Worm (Caenorhabditis elegans) whole organism, L1 larva: ENCODE results near the gene C08B6.6.

Experiments used
- C04F5.9 ChIP-seq: sonication (generic microtip); optimal IDR thresholded peaks from 2 replicates; lab custom pipeline; 2016; ENCODE audit warnings: missing genetic modification characterization, missing compliant biosample characterization
- C34B4.2 ChIP-seq: sonication (generic microtip); optimal IDR thresholded peaks from 2 replicates; lab custom pipeline; 2017; ENCODE audit warnings: mild to moderate bottlenecking, missing genetic modification characterization, missing compliant biosample characterization
- F16B12.6 ChIP-seq: fragments of 150-350 bp; optimal IDR thresholded peaks from 2 replicates; lab custom pipeline; 2014; ENCODE audit warnings: missing biosample characterization, missing genetic modification characterization
- Y116A8C.19 ChIP-seq: sonication (generic microtip); optimal IDR thresholded peaks from 2 replicates; lab custom pipeline; 2016; ENCODE audit warnings: missing compliant biosample characterization, missing genetic modification characterization, borderline replicate concordance
- aly-2 ChIP-seq: fragments of 150-350 bp; optimal IDR thresholded peaks from 2 replicates; lab custom pipeline; 2014; ENCODE audit warnings: missing biosample characterization, missing genetic modification characterization
- ama-1 ChIP-seq: fragments of 150-350 bp; optimal IDR thresholded peaks from 2 replicates; lab custom pipeline; 2014
- ceh-63 ChIP-seq: fragments of 200-800 bp; sonication (Bioruptor generic); optimal IDR thresholded peaks from 2 replicates; lab custom pipeline; 2018; ENCODE audit warnings: mild to moderate bottlenecking, missing genetic modification characterization, missing compliant biosample characterization
- ceh-88 ChIP-seq: fragments of 200-800 bp; sonication (Bioruptor generic); IDR thresholded peaks from 2 replicates; pipeline ENCODE4 v1.3.6; 2022; ENCODE audit warnings: missing genetic modification characterization, missing compliant biosample characterization
- dpl-1 ChIP-seq, 3 experiments: fragments of 150-350 bp in 2 of 3; sonication (generic microtip) in 1 of 3; optimal IDR thresholded peaks; 2 replicates each; lab custom pipeline; 2014 to 2017; ENCODE audit warnings: missing biosample characterization in 3 of 3, missing genetic modification characterization in 3 of 3, missing genetic modification reagents in 3 of 3
- dsc-1 ChIP-seq: sonication (generic microtip); optimal IDR thresholded peaks from 2 replicates; lab custom pipeline; 2016; ENCODE audit warnings: mild to moderate bottlenecking, missing genetic modification characterization, missing compliant biosample characterization
- efl-3 ChIP-seq: fragments of 200-800 bp; sonication (Bioruptor generic); optimal IDR thresholded peaks from 2 replicates; lab custom pipeline; 2018; ENCODE audit warnings: mild to moderate bottlenecking, missing genetic modification characterization, missing compliant biosample characterization
- elt-2 ChIP-seq: sonication (generic microtip); optimal IDR thresholded peaks from 2 replicates; lab custom pipeline; 2016; ENCODE audit warnings: missing genetic modification characterization, mild to moderate bottlenecking, inconsistent platforms, missing compliant biosample characterization, missing genetic modification reagents
- elt-3 ChIP-seq, 6 experiments: fragments of 150-350 bp in 1 of 6; sonication (generic microtip); optimal IDR thresholded peaks; 2 replicates each; lab custom pipeline; 2017 to 2018; ENCODE audit warnings: missing biosample characterization in 6 of 6, missing genetic modification characterization in 6 of 6, inconsistent platforms in 1 of 6
- fkh-4 ChIP-seq: sonication (generic microtip); optimal IDR thresholded peaks from 2 replicates; lab custom pipeline; 2016; ENCODE audit warnings: missing compliant biosample characterization, missing genetic modification characterization, borderline replicate concordance
- hlh-17 ChIP-seq: fragments of 200-800 bp; sonication (Bioruptor generic); optimal IDR thresholded peaks from 2 replicates; lab custom pipeline; 2018; ENCODE audit warnings: missing genetic modification characterization, mild to moderate bottlenecking, missing compliant biosample characterization, moderate library complexity, borderline replicate concordance
- hpl-2 ChIP-seq: fragments of 150-350 bp; optimal IDR thresholded peaks from 2 replicates; lab custom pipeline; 2014; ENCODE audit warnings: missing biosample characterization, missing genetic modification reagents, missing genetic modification characterization
- isw-1 ChIP-seq: fragments of 200-800 bp; sonication (Bioruptor generic); IDR thresholded peaks from 2 replicates; pipeline ENCODE4 v1.3.6; 2022; ENCODE audit warnings: missing genetic modification characterization, missing compliant biosample characterization
- lin-14 ChIP-seq: fragments of 200-800 bp; sonication (Bioruptor generic); optimal IDR thresholded peaks from 2 replicates; lab custom pipeline; 2018; ENCODE audit warnings: mild to moderate bottlenecking, missing genetic modification characterization, moderate library complexity, missing compliant biosample characterization
- lin-35 ChIP-seq, 2 experiments: fragments of 150-350 bp; optimal IDR thresholded peaks; 2 replicates each; lab custom pipeline; 2014; ENCODE audit warnings: missing biosample characterization in 2 of 2, missing genetic modification characterization in 2 of 2, missing genetic modification reagents in 2 of 2
- mef-2 ChIP-seq: fragments of 150-350 bp; optimal IDR thresholded peaks from 2 replicates; lab custom pipeline; 2014; ENCODE audit warnings: missing biosample characterization, missing genetic modification characterization
- nhr-11 ChIP-seq: fragments of 150-350 bp; optimal IDR thresholded peaks from 2 replicates; lab custom pipeline; 2014; ENCODE audit warnings: missing biosample characterization, missing genetic modification characterization
- nhr-237 ChIP-seq: fragments of 150-350 bp; optimal IDR thresholded peaks from 2 replicates; lab custom pipeline; 2014; ENCODE audit warnings: missing biosample characterization, missing genetic modification characterization
- nhr-71 ChIP-seq: sonication (generic microtip); optimal IDR thresholded peaks from 2 replicates; lab custom pipeline; 2016; ENCODE audit warnings: mild to moderate bottlenecking, missing genetic modification characterization, moderate library complexity, missing compliant biosample characterization
- pax-3 ChIP-seq: fragments of 200-800 bp; sonication (Bioruptor generic); optimal IDR thresholded peaks from 2 replicates; lab custom pipeline; 2018; ENCODE audit warnings: mild to moderate bottlenecking, missing genetic modification characterization, moderate library complexity, missing compliant biosample characterization
- pqm-1 ChIP-seq: sonication (generic microtip); optimal IDR thresholded peaks from 3 replicates; lab custom pipeline; 2017; ENCODE audit warnings: missing biosample characterization, missing genetic modification characterization
- skn-1 ChIP-seq: fragments of 150-350 bp; optimal IDR thresholded peaks from 2 replicates; lab custom pipeline; 2014; ENCODE audit warnings: missing biosample characterization, missing genetic modification characterization
- snu-23 ChIP-seq: sonication (generic microtip); optimal IDR thresholded peaks from 2 replicates; lab custom pipeline; 2016; ENCODE audit warnings: missing genetic modification characterization, missing compliant biosample characterization
- sptf-1 ChIP-seq: fragments of 150-350 bp; optimal IDR thresholded peaks from 2 replicates; lab custom pipeline; 2014; ENCODE audit warnings: missing biosample characterization, missing genetic modification characterization
- tlp-1 ChIP-seq: fragments of 150-350 bp; optimal IDR thresholded peaks from 2 replicates; lab custom pipeline; 2014; ENCODE audit warnings: missing biosample characterization, missing genetic modification characterization
- unc-30 ChIP-seq: sonication (generic microtip); optimal IDR thresholded peaks from 2 replicates; lab custom pipeline; 2017; ENCODE audit warnings: missing biosample characterization, missing genetic modification characterization
- unc-62 ChIP-seq: fragments of 150-350 bp; optimal IDR thresholded peaks from 2 replicates; lab custom pipeline; 2014; ENCODE audit warnings: missing biosample characterization, missing genetic modification reagents, missing genetic modification characterization
- vab-15 ChIP-seq: sonication (generic microtip); optimal IDR thresholded peaks from 2 replicates; lab custom pipeline; 2017; ENCODE audit warnings: missing genotype, mild to moderate bottlenecking, missing genetic modification characterization, missing compliant biosample characterization
- zag-1 ChIP-seq: fragments of 150-350 bp; optimal IDR thresholded peaks from 2 replicates; lab custom pipeline; 2014; ENCODE audit warnings: missing biosample characterization, missing genetic modification characterization
- zip-4 ChIP-seq: fragments of 200-800 bp; sonication (Bioruptor generic); optimal IDR thresholded peaks from 2 replicates; lab custom pipeline; 2018; ENCODE audit warnings: mild to moderate bottlenecking, missing genetic modification characterization, moderate library complexity, missing compliant biosample characterization
- ztf-11 ChIP-seq, 2 experiments: sonication (generic microtip); optimal IDR thresholded peaks; 2 replicates each; lab custom pipeline; 2016 to 2017; ENCODE audit warnings: missing genetic modification characterization in 2 of 2, missing biosample characterization in 1 of 2, missing compliant biosample characterization in 1 of 2

The C08B6.6 gene

DNA sequence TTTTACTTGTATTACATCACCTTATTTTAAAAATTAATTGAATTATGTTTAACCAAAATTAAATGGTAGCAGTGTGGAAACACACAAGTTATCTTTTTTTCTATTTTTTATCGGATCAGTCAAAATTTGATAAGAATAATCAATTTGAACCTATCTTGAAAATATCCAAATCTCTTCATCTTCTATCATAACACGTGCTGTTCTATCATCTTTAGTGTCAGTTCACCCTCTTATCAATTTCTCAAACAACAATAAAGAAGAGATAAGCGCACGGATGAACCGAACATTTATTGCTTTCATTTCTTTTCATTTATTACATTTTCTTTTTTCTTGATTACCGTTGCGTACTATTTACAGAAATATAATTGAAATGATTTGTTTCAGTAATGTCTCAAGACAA lies 36.3 kb upstream of the C08B6.6 start, which contains the start of gene R04B5.5 (continued):
- peak; percentile 82 for TF ChIP-seq lin-14
- peak; percentile 51 for TF ChIP-seq snu-23
- TF ChIP-seq ama-1 (lab: Kevin White, UChicago) = no peak
- peak; percentile 72 for TF ChIP-seq nhr-71 (tag; lab: Kevin White, UChicago)
- no peak for TF ChIP-seq C04F5.9 (tag; lab: Kevin White, UChicago)
- TF ChIP-seq unc-30 (tag; lab: Kevin White, UChicago) = no peak
- TF ChIP-seq ztf-11 (tag; optimal IDR thresholded peaks at IDR 0.05; lab: Kevin White, UChicago) = no peak
- TF ChIP-seq ceh-63 (GFP tag; lab: Kevin White, UChicago) = no peak
- TF ChIP-seq isw-1 (GFP tag; lab: Robert Waterston, UW) = no peak
- TF ChIP-seq elt-3 (tag; optimal IDR thresholded peaks at IDR 0.05; lab: Kevin White, UChicago) = peak in 5 of 6 experiments; percentile 83 to 97 (median 91)

DNA sequence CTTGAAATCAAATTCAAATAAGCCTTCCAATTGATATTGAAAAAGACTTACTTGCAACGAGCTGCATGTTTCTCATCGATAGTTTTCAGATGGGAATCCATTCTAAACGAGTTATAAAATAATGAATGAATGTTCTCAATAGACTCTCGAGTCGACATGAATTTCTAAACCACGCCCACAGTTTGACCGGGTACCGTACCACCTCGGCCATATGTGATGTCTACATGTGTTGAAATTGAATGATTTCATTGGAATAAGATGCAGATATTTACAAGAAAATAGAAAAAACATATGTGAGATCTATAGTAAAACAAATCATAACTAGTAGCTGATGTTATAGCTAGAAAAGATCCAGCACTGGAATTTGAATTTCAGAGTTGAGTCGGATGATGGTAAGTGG lies 33.0 kb upstream of the C08B6.6 start, which contains the start of gene R04B5.7:
TSS of gene R04B5.7 (minus strand) at position 101 of the 400 bp plus-strand sequence.
- no peak for TF ChIP-seq ceh-88 (GFP tag; lab: Robert Waterston, UW)
- no peak for TF ChIP-seq dpl-1 (GFP tag; optimal IDR thresholded peaks at IDR 0.05; lab: Kevin White, UChicago)
- no peak for TF ChIP-seq skn-1 (tag; lab: Kevin White, UChicago)
- no peak for TF ChIP-seq Y116A8C.19 (tag; lab: Kevin White, UChicago)
- TF ChIP-seq pax-3 (tag; lab: Kevin White, UChicago) = no peak
- no peak for TF ChIP-seq hlh-17 (GFP tag; lab: Kevin White, UChicago)
- no peak for TF ChIP-seq zag-1 (tag; lab: Kevin White, UChicago)
- no peak for TF ChIP-seq efl-3
- no peak for TF ChIP-seq nhr-237 (tag; lab: Kevin White, UChicago)
- no peak for TF ChIP-seq C04F5.9 (tag; lab: Kevin White, UChicago)
- no peak for TF ChIP-seq fkh-4 (tag; lab: Kevin White, UChicago)
- no peak for TF ChIP-seq vab-15 (tag; lab: Kevin White, UChicago)

DNA sequence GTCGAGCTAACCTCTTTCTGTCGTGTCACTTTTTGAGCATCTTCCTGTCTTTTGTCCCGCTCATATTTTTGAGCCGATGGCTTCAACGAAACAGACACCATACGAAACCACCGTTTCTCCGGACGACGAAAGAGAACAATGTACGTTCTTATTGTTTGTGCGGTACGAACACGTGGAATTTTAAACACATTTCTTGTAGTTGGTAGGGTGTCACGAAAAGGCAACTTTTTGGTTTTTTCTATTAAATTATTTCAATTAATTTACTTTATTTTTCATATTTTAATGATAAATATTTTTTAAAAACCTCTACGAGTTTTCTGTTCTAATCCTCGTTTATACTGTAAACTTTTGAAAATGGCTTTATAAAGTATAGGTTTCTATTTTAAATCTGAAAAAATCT lies 32.3 kb upstream of the C08B6.6 start, which contains the start of gene R04B5.11:
TSS of gene R04B5.11 (minus strand) at position 101 of the 400 bp plus-strand sequence.
- TF ChIP-seq pqm-1 (tag; lab: Kevin White, UChicago) (no peak), zip-4 (GFP tag; lab: Kevin White, UChicago) (no peak), F16B12.6 (no peak), nhr-237 (tag; lab: Kevin White, UChicago) (no peak), nhr-11 (no peak)

DNA sequence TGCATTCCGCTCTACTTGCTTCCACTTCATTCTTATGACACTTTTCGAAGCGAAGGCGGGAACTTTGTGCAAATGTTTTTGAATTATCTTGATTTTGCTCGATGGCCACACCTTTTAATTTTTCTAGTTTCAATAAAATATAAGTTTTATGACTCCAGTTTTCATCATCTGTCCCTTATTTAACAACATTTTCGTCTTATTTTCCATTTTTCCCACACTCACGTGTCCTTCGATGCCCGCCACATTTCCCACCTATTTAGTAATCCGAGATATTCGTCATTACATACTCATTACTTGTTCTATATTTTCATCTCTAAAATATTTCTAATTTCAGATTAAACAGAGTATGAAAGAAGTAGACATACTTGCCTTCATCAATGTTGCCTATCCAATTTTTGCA lies 29.1 kb upstream of the C08B6.6 start, which contains the start of gene srd-49:
TSS of gene srd-49 (plus strand) at position 301 of the 400 bp plus-strand sequence.
- TF ChIP-seq ceh-63 (GFP tag; lab: Kevin White, UChicago) (no peak), C34B4.2 (no peak), lin-35 (GFP tag; optimal IDR thresholded peaks at IDR 0.05; lab: Kevin White, UChicago) (no peak), hpl-2 (no peak), dsc-1 (tag; lab: Kevin White, UChicago) (no peak), efl-3 (no peak), ceh-88 (GFP tag; lab: Robert Waterston, UW) (no peak), unc-62 (no peak), nhr-71 (tag; lab: Kevin White, UChicago) (no peak), sptf-1 (tag; lab: Kevin White, UChicago) (no peak), tlp-1 (no peak)

DNA sequence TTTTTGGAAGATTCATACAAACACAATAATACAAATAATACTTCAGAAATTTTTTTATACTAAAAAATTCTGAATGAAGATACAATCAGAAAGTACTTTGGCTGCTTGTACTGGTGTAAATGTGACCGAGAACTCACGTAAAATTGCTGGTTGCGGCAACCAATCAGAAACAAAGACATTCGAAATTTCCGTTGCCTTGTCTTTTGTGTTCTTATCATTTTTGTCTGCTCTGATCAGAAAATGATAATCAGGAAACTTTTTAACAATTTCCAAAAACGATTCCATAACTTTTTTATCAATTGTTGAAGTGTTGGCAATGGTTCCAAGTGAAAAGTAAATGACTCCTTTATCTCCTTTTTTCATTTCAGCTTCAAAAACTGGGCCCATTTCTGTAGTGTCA lies 26.5 kb upstream of the C08B6.6 start:
- TF ChIP-seq elt-2 (tag; lab: Kevin White, UChicago) (peak; percentile 77), lin-14 (peak; percentile 10), hlh-17 (GFP tag; lab: Kevin White, UChicago) (no peak), aly-2 (tag; lab: Kevin White, UChicago) (no peak), mef-2 (tag; lab: Kevin White, UChicago) (no peak), snu-23 (no peak)
